Worm (Caenorhabditis elegans) whole organism, mixed stage, embryonic: ENCODE measurements around the gene C17H11.6.

Source experiments
- M03D4.4 ChIP-seq: sonication (generic microtip); optimal IDR thresholded peaks from 2 replicates; lab custom pipeline; 2017; ENCODE audit warnings: mild to moderate bottlenecking, missing genetic modification characterization, missing compliant biosample characterization
- blmp-1 ChIP-seq: fragments of 150-350 bp; optimal IDR thresholded peaks from 2 replicates; lab custom pipeline; 2014; ENCODE audit warnings: missing biosample characterization, missing genetic modification characterization
- elt-3 ChIP-seq: fragments of 150-350 bp; optimal IDR thresholded peaks from 2 replicates; lab custom pipeline; 2014; ENCODE audit warnings: missing biosample characterization, missing genetic modification characterization
- ham-2 ChIP-seq: fragments of 200-800 bp; sonication (Bioruptor generic); optimal IDR thresholded peaks from 2 replicates; lab custom pipeline; 2018; ENCODE audit warnings: mild to moderate bottlenecking, missing genetic modification characterization, missing compliant biosample characterization
- nhr-237 ChIP-seq: fragments of 150-350 bp; optimal IDR thresholded peaks from 2 replicates; lab custom pipeline; 2014; ENCODE audit warnings: missing biosample characterization, missing genetic modification characterization
- pha-4 ChIP-seq: fragments of 150-350 bp; optimal IDR thresholded peaks from 2 replicates; lab custom pipeline; 2018; ENCODE audit warnings: missing biosample characterization, missing genetic modification reagents, missing genetic modification characterization
- snpc-4 ChIP-seq: fragments of 150-350 bp; optimal IDR thresholded peaks from 2 replicates; lab custom pipeline; 2014; ENCODE audit warnings: missing biosample characterization, missing genetic modification characterization
- tbx-8 ChIP-seq: fragments of 200-800 bp; sonication (Bioruptor generic); optimal IDR thresholded peaks from 2 replicates; lab custom pipeline; 2018; ENCODE audit warnings: mild to moderate bottlenecking, missing genetic modification characterization, moderate library complexity, missing compliant biosample characterization
- unc-39 ChIP-seq: fragments of 150-350 bp; optimal IDR thresholded peaks from 2 replicates; lab custom pipeline; 2014; ENCODE audit warnings: missing biosample characterization, missing genetic modification characterization
- zip-8 ChIP-seq: fragments of 150-350 bp; optimal IDR thresholded peaks from 2 replicates; lab custom pipeline; 2014; ENCODE audit warnings: missing biosample characterization, missing genetic modification characterization
- ztf-11 ChIP-seq: fragments of 150-350 bp; optimal IDR thresholded peaks from 2 replicates; lab custom pipeline; 2014; ENCODE audit warnings: missing biosample characterization, missing genetic modification characterization

- TF ChIP-seq ztf-11: no peak
- no peak for TF ChIP-seq tbx-8 (GFP tag; lab: Kevin White, UChicago)
- TF ChIP-seq zip-8 (tag; lab: Kevin White, UChicago): no peak
- no peak for TF ChIP-seq ham-2 (GFP tag; lab: Kevin White, UChicago)
- TF ChIP-seq nhr-237 (tag; lab: Kevin White, UChicago): no peak
- TF ChIP-seq snpc-4 (tag; lab: Kevin White, UChicago): no peak
- no peak for TF ChIP-seq elt-3 (tag; lab: Kevin White, UChicago)
- TF ChIP-seq M03D4.4 (tag; lab: Kevin White, UChicago): no peak
- TF ChIP-seq unc-39 (tag; lab: Kevin White, UChicago): no peak
- TF ChIP-seq blmp-1 (tag; lab: Kevin White, UChicago): no peak
- no peak for TF ChIP-seq pha-4 (tag; lab: Kevin White, UChicago)
Observed at ce11 chrX:8147398-8147797, 56.2 kb downstream of the C17H11.6 start, which contains the start of gene C02B8.1.
